Fruit fly (Drosophila melanogaster) S2 (cell line): Measurements from ENCODE around the gene CG7900.

Experiments used
- CG8478 ChIP-seq: fragments of >200 bp; optimal IDR thresholded peaks from 2 replicates; lab custom pipeline; 2018
- CTCF ChIP-seq, 2 experiments: fragments of >200 bp; optimal IDR thresholded peaks; 2 replicates each; lab custom pipeline; 2018

The CG7900 gene

DNA sequence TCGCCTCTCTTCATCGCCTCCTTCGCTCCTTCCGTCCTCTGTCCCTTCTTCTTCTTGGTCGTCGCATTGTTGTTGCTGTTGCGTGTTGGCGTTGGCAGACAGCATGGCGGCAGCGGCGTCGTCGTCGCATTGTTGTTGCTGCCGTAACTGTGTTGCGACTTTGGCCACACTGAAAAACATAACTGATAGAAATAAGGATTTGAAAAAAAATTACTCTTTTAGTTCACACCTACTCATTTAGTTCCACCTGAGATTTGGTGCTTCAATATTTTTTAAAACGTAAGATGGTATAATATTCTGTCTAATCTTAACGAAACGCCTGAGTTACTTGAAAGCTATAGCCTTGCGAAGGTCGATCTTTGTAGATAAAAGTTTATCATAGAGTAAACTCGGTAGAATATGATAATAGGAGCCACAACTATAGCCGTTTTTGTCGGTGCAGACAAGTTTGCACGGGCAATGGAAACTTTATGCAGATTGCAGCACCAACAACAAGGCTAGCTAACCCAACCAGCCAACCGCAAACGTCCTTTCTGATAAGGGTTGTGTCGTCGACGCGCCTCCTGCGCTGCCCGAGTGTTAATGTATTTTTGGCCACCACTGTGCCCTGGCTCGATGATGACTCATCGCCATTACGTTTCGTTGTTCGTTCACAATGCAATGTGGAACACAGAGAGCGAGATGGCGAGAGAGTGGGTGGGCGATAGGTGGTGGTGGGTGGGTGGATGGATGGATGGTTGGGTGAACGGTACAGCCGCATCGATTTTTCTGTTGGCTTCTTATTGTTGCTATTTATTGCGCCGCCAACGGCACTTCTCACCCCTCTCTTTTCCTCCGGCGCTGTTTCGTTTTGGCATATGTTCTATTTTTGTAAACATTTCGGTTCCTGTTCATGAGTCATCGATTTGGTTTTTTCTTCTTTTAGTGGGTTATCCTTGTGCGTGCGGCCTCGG lies 19.2 kb downstream of the CG7900 start:
- TF ChIP-seq CG8478 (lab: Kevin White, UChicago), result no peak
- no peak for TF ChIP-seq CTCF (optimal IDR thresholded peaks at IDR 0.05; lab: Kevin White, UChicago)

DNA sequence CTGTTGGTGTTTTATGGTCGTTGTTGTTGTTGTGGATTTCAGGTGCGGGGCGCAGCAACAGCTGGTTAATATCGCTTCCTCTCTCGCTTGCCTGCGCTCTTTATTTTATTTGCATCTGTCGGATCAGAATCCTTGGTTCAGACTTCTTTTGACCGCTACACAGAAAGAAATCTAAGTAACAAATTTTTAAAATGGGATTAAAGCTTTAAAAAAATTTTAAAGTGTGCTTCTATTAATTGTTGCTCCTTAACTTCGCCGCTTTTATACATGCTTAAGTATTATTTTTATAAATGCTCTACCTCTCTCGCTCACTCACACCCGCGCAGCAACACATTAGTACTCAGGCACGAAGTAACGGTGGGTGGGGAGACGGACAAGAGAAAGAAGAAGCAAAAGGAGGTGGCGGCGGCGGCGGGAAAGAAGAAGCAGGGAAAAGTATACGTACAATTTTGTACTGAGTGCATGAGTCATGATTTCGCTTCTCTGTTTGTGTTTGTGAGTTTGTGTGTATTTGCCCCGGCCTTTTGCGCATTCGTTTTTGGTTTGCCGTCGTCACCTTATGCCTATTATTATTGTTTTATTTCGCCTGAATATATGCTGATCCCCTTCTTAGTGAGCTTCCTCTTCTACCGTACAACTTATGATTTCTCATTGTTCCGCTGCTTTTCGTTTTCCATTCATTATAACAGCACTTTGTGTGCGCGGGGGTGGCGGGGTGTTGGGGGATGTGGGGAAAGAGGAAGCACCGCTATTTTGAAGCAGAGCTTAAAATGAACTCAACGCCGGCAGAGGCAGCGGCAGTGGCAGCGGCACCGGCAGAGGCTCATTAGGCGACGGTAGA lies 20.1 kb downstream of the CG7900 start:
- no peak for TF ChIP-seq CTCF (optimal IDR thresholded peaks at IDR 0.05; lab: Kevin White, UChicago)

DNA sequence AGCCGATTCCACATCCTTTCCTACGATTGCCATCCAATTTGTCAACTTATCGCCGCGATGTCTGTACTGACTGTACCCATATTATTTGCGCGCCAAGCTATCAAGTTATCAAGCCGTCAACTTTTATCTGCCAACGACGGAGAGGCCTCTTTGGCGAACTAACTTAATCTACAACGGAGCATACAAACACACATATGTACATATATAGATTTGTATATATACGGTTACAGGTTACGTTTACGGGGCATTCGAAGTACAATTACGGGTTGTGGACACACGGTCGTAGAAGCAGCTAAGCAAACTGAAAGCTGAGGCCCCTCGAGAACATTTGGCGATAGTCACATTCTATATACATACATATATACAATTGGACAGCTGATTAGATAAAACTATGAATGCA lies 21.3 kb downstream of the CG7900 start:
- TF ChIP-seq CTCF (optimal IDR thresholded peaks at IDR 0.05; lab: Kevin White, UChicago) (no peak), CG8478 (lab: Kevin White, UChicago) (no peak)

DNA sequence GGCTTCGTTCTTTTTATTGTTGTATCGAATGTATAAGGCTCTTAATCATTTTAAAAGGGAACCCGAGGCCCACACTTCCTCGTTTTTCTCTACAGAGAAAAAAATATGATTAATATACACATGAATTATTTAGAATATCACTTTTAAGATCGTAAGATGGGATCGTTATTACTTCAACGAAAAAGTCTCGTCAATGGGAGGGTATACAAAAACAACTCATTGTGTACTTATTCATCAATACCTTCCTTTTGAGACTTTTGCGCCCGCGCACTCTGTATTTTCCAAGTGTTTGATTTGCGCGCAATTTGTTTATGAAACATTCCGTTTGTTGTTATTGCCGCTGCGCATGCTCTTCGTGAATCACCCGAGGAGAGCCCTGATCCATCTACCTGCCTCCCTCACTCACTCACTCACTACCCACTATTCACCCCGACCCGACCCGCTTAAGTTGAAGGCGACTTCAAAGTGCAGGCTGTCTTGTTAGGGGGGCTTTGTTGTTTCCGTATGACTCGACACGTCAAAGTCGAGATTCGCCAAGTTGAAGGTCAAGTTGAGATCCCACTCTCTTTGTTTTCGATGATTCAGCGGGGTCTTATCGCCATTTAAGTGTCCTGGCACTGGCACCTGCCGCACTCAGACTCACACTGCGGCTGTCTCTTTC lies 22.2 kb downstream of the CG7900 start:
- TF ChIP-seq CTCF (optimal IDR thresholded peaks at IDR 0.05; lab: Kevin White, UChicago), result no peak
- TF ChIP-seq CG8478 (lab: Kevin White, UChicago), result no peak

DNA sequence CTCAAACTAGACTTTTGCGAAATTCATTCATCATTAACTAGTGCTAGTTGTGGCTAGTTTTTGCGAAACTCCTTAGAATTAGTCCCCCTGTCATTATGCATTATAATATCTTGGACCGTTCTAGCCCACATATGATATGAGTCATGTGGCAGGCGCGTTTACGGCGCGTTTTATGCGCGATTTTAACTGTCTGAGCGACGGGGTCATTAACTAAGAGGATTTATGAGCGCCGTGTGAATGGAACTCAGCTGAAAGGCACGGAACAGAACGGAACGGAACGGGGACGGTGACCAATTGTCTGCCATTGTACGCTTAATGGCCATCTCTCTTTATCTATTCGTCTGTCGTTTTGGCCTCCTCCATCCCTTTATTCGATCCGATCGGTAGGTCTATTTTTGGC lies 24.1 kb downstream of the CG7900 start:
- TF ChIP-seq CTCF (optimal IDR thresholded peaks at IDR 0.05; lab: Kevin White, UChicago), result no peak
- no peak for TF ChIP-seq CG8478 (lab: Kevin White, UChicago)

DNA sequence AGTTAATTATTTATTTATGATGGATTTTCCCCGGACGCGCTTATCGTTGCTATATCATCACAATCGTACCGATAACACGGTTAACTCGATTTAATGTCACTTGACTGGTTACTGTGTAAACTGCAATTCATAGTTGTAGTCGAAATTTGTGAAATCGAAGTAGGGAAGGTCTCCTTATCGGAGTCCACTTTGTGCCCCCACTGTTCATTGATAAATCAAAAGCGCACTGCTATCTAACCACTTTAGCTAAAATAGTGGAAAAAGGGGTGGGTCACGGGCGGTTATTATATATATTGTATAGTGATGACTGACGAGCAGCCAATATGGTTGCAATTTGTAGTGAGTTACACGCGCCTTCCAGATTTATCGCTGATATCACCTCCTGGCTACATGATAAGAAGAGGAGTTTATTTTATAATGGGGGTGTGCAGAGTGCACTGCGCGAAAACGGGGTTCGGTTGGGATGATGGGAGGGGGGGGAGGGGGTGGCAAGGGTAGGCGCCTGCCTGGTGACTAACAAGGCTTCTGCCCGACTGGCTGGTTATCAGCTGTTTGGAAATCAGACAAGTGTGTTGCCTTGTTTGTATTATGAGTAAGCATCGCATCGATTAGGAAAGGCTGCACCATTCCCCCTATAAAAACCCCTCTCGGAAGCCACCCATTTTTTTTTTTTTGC lies 25.0 kb downstream of the CG7900 start:
- no peak for TF ChIP-seq CTCF (optimal IDR thresholded peaks at IDR 0.05; lab: Kevin White, UChicago)
- no peak for TF ChIP-seq CG8478 (lab: Kevin White, UChicago)

DNA sequence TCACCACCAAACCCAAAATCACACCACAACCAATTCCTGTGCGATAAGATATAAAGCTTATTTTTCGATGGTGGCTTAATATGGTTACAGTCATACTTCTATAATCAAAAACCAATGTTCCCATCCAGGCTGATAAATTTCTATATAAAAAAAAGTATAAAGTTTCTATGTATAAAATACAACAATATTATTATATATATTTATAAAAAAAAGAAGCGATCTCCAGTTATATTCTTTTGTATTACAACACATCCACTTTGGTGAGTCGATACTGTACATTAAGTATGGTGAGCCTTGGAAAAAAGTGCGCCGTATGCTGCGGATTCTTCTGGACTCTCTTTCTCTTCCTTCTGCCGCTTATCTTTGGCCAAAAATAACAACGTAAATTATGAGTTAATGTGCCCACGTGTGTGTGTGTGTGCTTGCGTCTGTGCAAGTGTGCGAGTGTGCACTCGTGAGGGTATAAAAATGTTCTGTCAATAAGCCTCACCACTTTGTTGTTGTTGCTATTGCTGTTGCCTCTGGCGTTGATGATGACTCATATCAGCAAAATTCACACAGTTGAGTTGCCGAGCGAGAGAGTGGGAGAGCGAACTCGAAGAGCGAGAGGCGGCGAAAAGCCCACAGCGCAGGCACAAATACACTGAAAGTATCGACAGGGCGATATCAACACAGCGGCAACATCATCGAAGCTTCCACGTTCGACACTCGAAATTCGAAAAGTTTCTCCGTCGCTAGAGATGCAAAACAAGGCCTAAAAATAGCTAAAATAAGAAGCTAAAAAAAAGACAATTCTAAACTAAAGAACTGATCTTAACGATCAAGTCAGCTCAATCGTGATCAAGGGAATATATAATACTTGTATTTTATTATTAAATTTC lies 25.8 kb downstream of the CG7900 start:
- TF ChIP-seq CTCF (optimal IDR thresholded peaks at IDR 0.05; lab: Kevin White, UChicago) (no peak), CG8478 (lab: Kevin White, UChicago) (no peak)

DNA sequence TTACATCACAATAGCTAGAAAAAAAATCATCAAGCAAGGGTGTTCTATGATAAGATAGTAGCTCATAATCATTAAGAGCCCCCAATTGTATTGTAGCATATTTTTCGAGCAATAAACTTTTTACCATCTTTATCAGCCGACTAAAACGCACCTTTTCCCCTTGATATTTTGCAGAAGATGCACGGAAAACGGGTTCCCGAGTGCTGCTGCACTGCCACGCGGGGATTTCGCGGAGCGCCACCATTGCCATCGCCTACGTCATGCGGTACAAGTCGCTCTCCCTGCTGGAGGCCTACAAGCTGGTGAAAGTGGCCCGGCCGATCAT lies 26.4 kb downstream of the CG7900 start:
- TF ChIP-seq CG8478 (lab: Kevin White, UChicago), result no peak
- no peak for TF ChIP-seq CTCF (optimal IDR thresholded peaks at IDR 0.05; lab: Kevin White, UChicago)

DNA sequence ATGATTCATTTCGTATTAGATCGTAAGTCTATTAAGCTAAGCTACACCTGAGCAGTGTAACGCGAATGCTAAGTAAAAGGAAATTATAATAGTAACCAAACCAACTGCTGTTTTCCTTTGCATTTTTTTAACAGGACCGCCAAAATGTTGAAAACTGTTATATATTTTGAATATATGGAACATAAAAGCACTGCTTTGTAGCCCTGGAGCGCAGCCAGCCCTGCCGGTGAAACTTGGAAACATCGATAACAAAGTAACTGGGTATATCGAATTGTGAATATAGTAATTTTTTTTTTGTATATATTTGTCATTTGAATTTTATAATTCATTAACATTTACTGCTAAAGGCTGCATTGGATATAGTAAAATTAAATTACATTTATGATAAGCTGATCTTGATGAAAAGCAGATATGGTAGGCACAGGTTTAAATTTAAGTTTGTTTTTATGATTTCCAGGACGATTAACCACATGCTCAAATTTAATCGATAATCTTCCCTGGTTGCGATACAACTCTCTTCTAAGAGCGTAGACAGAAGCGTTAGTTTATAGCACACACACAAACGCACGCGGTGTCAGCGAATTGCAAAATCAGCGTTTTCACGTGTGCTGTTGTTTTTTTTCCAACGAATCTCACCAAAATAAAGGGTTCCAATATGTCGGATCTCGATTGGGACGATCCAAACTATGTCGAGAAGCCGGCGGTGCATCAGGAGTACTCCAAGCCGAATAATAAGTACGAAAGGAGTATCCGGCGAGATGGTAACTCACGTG lies 28.5 kb downstream of the CG7900 start, which contains the start of gene CG7878:
CG7878 (plus strand) TSS at position 528 of the 773 bp plus-strand sequence.
- TF ChIP-seq CTCF (optimal IDR thresholded peaks at IDR 0.05; lab: Kevin White, UChicago) (no peak), CG8478 (lab: Kevin White, UChicago) (no peak)

DNA sequence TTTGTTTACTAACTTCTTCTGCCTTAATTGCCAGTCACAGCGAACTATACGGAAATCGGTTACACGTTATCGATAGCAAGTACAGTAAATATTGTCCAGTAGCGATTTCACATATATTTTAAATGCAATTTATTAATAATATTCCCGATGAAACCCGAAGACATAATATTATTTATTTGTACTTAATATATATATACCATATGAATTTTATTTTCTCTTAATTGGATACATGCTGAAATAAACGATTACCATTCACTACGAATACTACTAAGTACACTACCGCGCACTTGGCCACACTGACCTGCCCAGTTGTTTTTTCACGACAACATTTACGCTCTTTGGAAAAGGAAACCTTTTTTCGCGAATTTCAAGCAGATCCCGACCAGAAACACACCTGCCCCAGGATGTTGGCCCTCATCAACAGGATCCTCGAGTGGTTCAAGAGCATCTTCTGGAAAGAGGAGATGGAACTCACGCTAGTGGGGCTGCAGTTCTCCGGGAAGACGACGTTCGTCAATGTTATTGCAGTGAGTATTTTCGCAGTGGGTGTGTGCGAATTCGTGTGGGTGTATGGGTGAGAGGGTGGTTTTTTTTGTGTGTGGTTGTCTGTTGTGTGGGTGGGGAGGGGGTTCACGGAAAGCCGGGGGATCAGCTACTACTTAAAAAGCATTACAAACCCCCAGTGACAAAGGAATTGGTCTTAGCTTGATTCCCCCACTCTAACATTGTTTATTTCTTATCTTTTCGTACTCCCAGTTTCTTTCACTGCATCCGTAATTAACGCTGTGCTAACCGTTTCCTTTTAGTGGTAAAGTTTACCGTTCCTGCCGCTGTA lies 32.6 kb downstream of the CG7900 start, which contains the start of the genes CG9667 and Arl8:
CG9667 (minus strand) TSS at position 42 of the 835 bp plus-strand sequence.
Arl8 (plus strand) TSS at position 290 of the 835 bp plus-strand sequence.
- no peak for TF ChIP-seq CTCF (optimal IDR thresholded peaks at IDR 0.05; lab: Kevin White, UChicago)
- TF ChIP-seq CG8478 (lab: Kevin White, UChicago), result no peak

DNA sequence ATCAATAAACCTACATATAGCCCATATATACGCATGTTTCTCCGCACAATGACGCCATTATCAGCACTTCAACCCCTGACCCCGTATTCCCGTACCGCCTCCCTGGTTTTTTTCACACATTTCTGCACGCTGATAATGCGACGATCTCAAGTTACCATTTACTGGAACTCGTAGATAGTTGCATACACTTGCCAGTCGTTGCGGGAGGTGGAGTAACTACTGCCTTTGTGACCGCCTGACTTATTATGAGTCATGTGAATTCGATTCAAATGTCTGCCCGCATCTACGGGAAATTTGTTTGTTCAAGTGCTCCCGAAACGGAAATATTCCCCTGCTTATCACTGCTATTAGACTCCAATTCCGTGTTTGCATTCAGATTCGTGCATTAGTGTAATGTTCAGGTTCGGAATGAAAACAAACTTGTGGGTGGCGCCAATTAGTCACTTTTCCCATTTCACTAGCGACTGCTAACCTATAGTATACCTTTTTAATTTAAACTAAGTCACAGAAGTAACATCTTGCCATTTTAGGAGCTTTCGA lies 33.3 kb downstream of the CG7900 start:
- TF ChIP-seq CTCF (optimal IDR thresholded peaks at IDR 0.05; lab: Kevin White, UChicago) (no peak), CG8478 (lab: Kevin White, UChicago) (no peak)
